Fruit fly (Drosophila melanogaster): Measurements from ENCODE around the gene Ddc.

Ddc gene

DNA sequence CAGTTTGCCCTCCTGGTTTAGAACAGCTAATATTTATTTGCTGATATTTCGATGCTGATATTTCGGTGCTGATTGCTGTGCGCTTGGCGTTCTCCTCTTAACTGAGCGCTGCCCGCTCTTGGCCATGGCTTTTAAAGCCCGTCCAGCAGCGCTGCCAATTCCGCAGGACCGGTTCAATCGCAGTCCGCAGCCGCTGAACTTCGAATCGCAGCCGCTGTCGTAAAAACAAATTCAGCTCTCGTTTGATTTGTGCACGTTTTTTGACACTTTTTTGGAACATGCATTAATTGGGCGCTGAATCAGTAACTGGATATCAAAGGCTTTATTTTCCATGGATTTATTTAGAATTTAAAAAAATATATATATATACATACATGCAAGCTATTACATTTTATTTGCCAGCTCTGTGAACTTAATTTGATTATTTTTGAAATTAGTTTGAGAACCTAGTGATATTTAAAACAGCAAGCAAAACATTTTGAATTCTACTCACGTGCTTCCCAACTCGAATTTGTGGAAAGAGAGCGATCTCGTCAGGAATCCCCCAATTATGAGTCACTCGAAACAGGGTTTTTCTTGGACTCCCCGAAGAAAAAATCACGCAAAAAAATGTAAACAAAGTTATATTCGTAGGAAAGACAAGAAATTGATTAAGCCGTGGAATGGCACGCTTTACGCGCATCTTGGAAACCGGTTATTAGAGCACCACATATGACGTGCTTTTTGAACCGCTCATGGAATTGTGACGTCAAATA is at the start of gene Ddc:
Gene Ddc, minus strand, starts transcription at position 111 of the 755 bp plus-strand sequence.
- TF ChIP-seq D1 (tag; optimal IDR thresholded peaks at IDR 0.05) (no peak), Pif1B (GFP tag; optimal IDR thresholded peaks at IDR 0.05) (peak; percentile 16), Snoo (tag; optimal IDR thresholded peaks at IDR 0.05) (no peak), CG12605 (GFP tag; IDR thresholded peaks at IDR 0.05) (no peak)

DNA sequence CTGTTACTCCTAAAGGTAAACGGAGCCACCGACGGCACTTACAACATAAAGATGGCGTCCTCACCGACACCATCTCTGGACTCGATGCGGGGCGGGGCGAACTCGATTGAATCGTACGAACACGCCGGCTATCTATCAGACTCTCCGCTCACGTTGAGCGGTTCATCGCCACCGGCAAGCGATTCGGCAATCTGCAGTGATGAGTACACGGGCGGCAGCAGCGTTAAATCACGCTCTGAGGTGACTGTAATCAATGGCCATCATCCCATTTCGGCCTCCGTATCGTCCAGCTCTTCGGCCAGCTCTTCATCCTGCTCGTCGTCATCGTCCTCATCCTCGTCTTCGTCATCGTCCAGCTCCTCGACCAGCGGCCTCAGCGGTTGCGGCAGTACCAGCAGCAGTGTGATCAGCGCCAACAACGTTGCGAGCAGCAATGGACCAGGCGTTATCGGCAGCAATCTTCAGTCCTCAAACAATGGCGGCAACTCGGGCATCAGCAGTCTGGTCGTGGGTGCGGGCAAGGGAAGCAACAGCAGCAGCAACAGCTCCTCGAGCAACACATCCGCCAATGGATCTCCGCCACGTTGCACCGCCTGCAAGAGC is 48.1 kb upstream of the Ddc start:
- TF ChIP-seq CG12605 (GFP tag; IDR thresholded peaks at IDR 0.05) (no peak), CG8159 (tag; optimal IDR thresholded peaks at IDR 0.05) (no peak), CG9948 (tag; optimal IDR thresholded peaks at IDR 0.05) (no peak), CG4496 (GFP tag; IDR thresholded peaks at IDR 0.05) (no peak), gl (tag; optimal IDR thresholded peaks at IDR 0.05) (no peak), CG13204 (GFP tag; optimal IDR thresholded peaks at IDR 0.05) (no peak), Snoo (tag; optimal IDR thresholded peaks at IDR 0.05) (no peak), CG17806 (tag; optimal IDR thresholded peaks at IDR 0.05) (no peak), D1 (tag; optimal IDR thresholded peaks at IDR 0.05) (no peak), rn (GFP tag; IDR thresholded peaks at IDR 0.05) (no peak), fd96Ca (GFP tag; IDR thresholded peaks at IDR 0.05) (no peak), CG10348 (GFP tag; IDR thresholded peaks at IDR 0.05) (no peak), Pif1B (GFP tag; optimal IDR thresholded peaks at IDR 0.05) (no peak), CG32121 (GFP tag; IDR thresholded peaks at IDR 0.05) (no peak), CG8301 (tag; optimal IDR thresholded peaks at IDR 0.05) (no peak), Ets98B (GFP tag; IDR thresholded peaks at IDR 0.05) (no peak), CG14655 (GFP tag; optimal IDR thresholded peaks at IDR 0.05) (no peak), EcR (GFP tag; optimal IDR thresholded peaks at IDR 0.05) (no peak), Pif1A (GFP tag; optimal IDR thresholded peaks at IDR 0.05) (no peak)

- no peak for TF ChIP-seq CG32121 (GFP tag; IDR thresholded peaks at IDR 0.05)
- no peak for TF ChIP-seq CG4496 (GFP tag; IDR thresholded peaks at IDR 0.05)
- no peak for TF ChIP-seq CG10348 (GFP tag; IDR thresholded peaks at IDR 0.05)
- TF ChIP-seq CG17806 (tag; optimal IDR thresholded peaks at IDR 0.05) = no peak
- no peak for TF ChIP-seq Pif1A (GFP tag; optimal IDR thresholded peaks at IDR 0.05)
- no peak for TF ChIP-seq CG14655 (GFP tag; optimal IDR thresholded peaks at IDR 0.05)
- no peak for TF ChIP-seq CG15710 (tag; optimal IDR thresholded peaks at IDR 0.05)
- no peak for TF ChIP-seq Ets98B (GFP tag; IDR thresholded peaks at IDR 0.05)
- no peak for TF ChIP-seq rn (GFP tag; IDR thresholded peaks at IDR 0.05)
- TF ChIP-seq CG13204 (GFP tag; optimal IDR thresholded peaks at IDR 0.05) = no peak
- TF ChIP-seq Pif1B (GFP tag; optimal IDR thresholded peaks at IDR 0.05) = no peak
- no peak for TF ChIP-seq CG9948 (tag; optimal IDR thresholded peaks at IDR 0.05)
- TF ChIP-seq CG8301 (tag; optimal IDR thresholded peaks at IDR 0.05) = no peak
- TF ChIP-seq D1 (tag; optimal IDR thresholded peaks at IDR 0.05) = no peak
- no peak for TF ChIP-seq CG8159 (tag; optimal IDR thresholded peaks at IDR 0.05)
- TF ChIP-seq CG12605 (GFP tag; IDR thresholded peaks at IDR 0.05) = no peak
- TF ChIP-seq CG34367 (tag; optimal IDR thresholded peaks at IDR 0.05) = no peak
Observed at dm6 chr2L:19167135-19167681, 47.1 kb upstream of the Ddc start.

- TF ChIP-seq CG32121 (GFP tag; IDR thresholded peaks at IDR 0.05) (peak; percentile 14; the same call in 1 of the 2 replicates), EcR (GFP tag; optimal IDR thresholded peaks at IDR 0.05) (peak; percentile 22), D1 (tag; optimal IDR thresholded peaks at IDR 0.05) (no peak), Ets98B (GFP tag; IDR thresholded peaks at IDR 0.05) (0 out of 2 replicates have a peak, but pooled peaks have one; percentile 10)
Observed at dm6 chr2L:19165998-19166397, 45.9 kb upstream of the Ddc start.

DNA sequence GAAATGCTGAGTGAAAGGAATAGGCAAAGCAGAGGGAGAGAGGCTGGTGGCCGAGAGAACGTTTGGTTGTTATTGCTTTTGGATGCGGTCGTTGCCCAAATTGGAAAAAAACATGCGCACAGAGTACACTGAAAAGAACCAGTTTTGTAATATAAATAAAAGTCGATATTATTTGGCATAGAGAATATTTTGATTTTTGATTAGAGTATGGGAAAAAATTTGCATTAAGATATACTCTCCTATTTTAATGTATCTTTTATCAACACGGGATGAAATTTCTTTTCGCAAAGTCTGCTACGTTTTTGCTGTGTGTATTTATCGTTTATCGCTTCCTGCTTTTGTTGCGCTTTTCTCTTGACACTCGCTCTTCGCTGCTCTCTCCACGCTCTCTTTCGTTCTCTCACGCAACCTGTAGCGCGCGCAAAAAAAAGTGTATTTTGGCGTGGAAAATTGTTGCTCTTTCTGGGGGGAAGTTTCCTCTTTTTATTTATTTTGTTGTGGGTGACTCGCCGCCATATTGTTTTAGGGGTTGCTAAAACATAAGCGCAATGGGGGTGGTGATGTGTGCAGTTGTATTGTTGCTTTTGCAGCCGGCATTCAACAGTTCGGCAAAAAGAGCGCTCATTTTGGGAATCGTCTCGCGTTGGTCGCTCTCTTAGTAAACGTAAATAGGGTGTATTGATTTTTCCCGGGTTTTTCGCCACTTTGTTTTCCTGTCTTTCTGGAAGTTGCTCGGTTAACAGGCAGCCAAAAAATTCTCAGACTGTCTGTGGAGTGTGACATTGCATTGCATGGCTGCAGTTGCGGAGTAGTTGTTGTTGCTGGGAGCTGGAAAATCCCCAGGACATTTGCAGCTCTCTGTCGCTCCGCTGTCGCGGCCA is 45.1 kb upstream of the Ddc start:
- TF ChIP-seq CG17806 (tag; optimal IDR thresholded peaks at IDR 0.05) (peak; percentile 92), CG12605 (GFP tag; IDR thresholded peaks at IDR 0.05) (peak; percentile 96), CG9948 (tag; optimal IDR thresholded peaks at IDR 0.05) (peak; percentile 91), rn (GFP tag; IDR thresholded peaks at IDR 0.05) (peak; percentile 96), CG8301 (tag; optimal IDR thresholded peaks at IDR 0.05) (peak; percentile 99), CG32121 (GFP tag; IDR thresholded peaks at IDR 0.05) (peak; percentile 98), EcR (GFP tag; optimal IDR thresholded peaks at IDR 0.05) (peak; percentile 79), Pif1B (GFP tag; optimal IDR thresholded peaks at IDR 0.05) (peak; percentile 86), CG10348 (GFP tag; IDR thresholded peaks at IDR 0.05) (peak; percentile 82), CG34367 (tag; optimal IDR thresholded peaks at IDR 0.05) (peak; percentile 84), CG4496 (GFP tag; IDR thresholded peaks at IDR 0.05) (peak; percentile 98), CG14655 (GFP tag; optimal IDR thresholded peaks at IDR 0.05) (peak; percentile 98), fd96Ca (GFP tag; IDR thresholded peaks at IDR 0.05) (peak; percentile 93), Ets98B (GFP tag; IDR thresholded peaks at IDR 0.05) (peak; percentile 99), CG8159 (tag; optimal IDR thresholded peaks at IDR 0.05) (peak; percentile 92), CG13204 (GFP tag; optimal IDR thresholded peaks at IDR 0.05) (peak; percentile 67), CG15710 (tag; optimal IDR thresholded peaks at IDR 0.05) (peak; percentile 87), Pif1A (GFP tag; optimal IDR thresholded peaks at IDR 0.05) (peak; percentile 97), D1 (tag; optimal IDR thresholded peaks at IDR 0.05) (peak; percentile 85), gl (tag; optimal IDR thresholded peaks at IDR 0.05) (peak; percentile 85), Snoo (tag; optimal IDR thresholded peaks at IDR 0.05) (peak; percentile 96)
